Worm (Caenorhabditis elegans): ENCODE measurements around the gene unc-16.
A peak's percentile ranks its signal among the peaks of the same experiment; 100 is the strongest.

ce11 chrIII:9521410-9522090, 24.5 kb upstream of the unc-16 start, which contains the start of the genes clu-1 and prp-40:
- TF ChIP-seq ztf-11 (tag; optimal IDR thresholded peaks at IDR 0.05) (no peak), elt-3 (tag; optimal IDR thresholded peaks at IDR 0.05) (no peak), nhr-76 (tag; optimal IDR thresholded peaks at IDR 0.05) (no peak), pha-4 (tag; optimal IDR thresholded peaks at IDR 0.05) (peak; percentile 88), nhr-12 (tag; optimal IDR thresholded peaks at IDR 0.05) (no peak), drap-1 (GFP tag; optimal IDR thresholded peaks at IDR 0.05) (peak; percentile 15), lin-13 (tag; optimal IDR thresholded peaks at IDR 0.05) (peak; percentile 81), nhr-28 (tag; optimal IDR thresholded peaks at IDR 0.05) (no peak), mep-1 (tag; optimal IDR thresholded peaks at IDR 0.05) (peak; percentile 63), ceh-39 (tag; optimal IDR thresholded peaks at IDR 0.05) (peak; percentile 58), mls-2 (tag; optimal IDR thresholded peaks at IDR 0.05) (no peak), nhr-237 (tag; optimal IDR thresholded peaks at IDR 0.05) (peak; percentile 75), ces-1 (GFP tag; optimal IDR thresholded peaks at IDR 0.05) (peak; percentile 72), lsy-2 (tag; optimal IDR thresholded peaks at IDR 0.05) (peak; percentile 82)

Measured in whole organism, mixed stage, embryonic.